Fruit fly (Drosophila melanogaster): ENCODE results near the gene NELF-B.

NELF-B gene

DNA sequence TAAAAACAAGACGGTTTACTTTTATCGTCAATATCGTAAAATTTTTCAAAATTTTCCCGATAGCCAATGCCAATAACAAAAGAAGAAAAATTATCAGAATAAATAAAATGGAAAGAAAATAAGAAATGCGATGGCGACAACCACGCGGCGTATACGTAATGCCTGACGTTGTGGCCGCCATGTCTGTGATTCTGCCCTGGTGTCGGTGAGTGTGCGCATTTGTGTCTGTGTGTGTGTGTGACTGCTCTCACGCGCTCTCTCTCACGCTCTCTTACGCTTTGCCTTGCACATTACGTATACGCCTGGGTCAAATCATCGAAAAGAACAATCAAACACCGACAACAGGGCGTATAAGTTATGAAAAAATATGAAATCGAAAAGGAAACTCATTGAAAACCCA, 33.3 kb downstream of the NELF-B start (continued):
- TF ChIP-seq CG1621 (tag; optimal IDR thresholded peaks at IDR 0.05), result peak; percentile 62
- peak; percentile 34 for TF ChIP-seq Ets96B (tag; optimal IDR thresholded peaks at IDR 0.05)
- no peak for TF ChIP-seq Lpt (GFP tag; optimal IDR thresholded peaks at IDR 0.05)
- no peak for TF ChIP-seq cyc (GFP tag; optimal IDR thresholded peaks at IDR 0.05)
- no peak for TF ChIP-seq pdm3 (GFP tag; optimal IDR thresholded peaks at IDR 0.05)
- TF ChIP-seq Sox15 (GFP tag; optimal IDR thresholded peaks at IDR 0.05), result no peak
- no peak for TF ChIP-seq CG3919 (GFP tag; optimal IDR thresholded peaks at IDR 0.05)
- TF ChIP-seq CG6808 (GFP tag; optimal IDR thresholded peaks at IDR 0.05), result peak; percentile 63
- no peak for TF ChIP-seq CG6792 (GFP tag; optimal IDR thresholded peaks at IDR 0.05)
- TF ChIP-seq esn (GFP tag; optimal IDR thresholded peaks at IDR 0.05), result no peak
- peak; percentile 41 for TF ChIP-seq dsx (GFP tag; optimal IDR thresholded peaks at IDR 0.05; ENCODE audit: poor library complexity, severe bottlenecking)
- TF ChIP-seq Ets21C (GFP tag; optimal IDR thresholded peaks at IDR 0.05), result no peak
- TF ChIP-seq CG6163 (GFP tag; IDR thresholded peaks at IDR 0.05), result peak; percentile 56; the same call in 2 of the 3 replicates
- TF ChIP-seq Eip93F (GFP tag; optimal IDR thresholded peaks at IDR 0.05), result no peak
- TF ChIP-seq CG6276 (GFP tag; optimal IDR thresholded peaks at IDR 0.05), result no peak
- no peak for TF ChIP-seq topi (GFP tag; optimal IDR thresholded peaks at IDR 0.05)
- TF ChIP-seq Eip75B (GFP tag; optimal IDR thresholded peaks at IDR 0.05), result no peak
- TF ChIP-seq Met (GFP tag; optimal IDR thresholded peaks at IDR 0.05), result no peak
- no peak for TF ChIP-seq net (GFP tag; optimal IDR thresholded peaks at IDR 0.05)
- no peak for TF ChIP-seq CG4318 (GFP tag; optimal IDR thresholded peaks at IDR 0.05)
- TF ChIP-seq svp (GFP tag), result peak; percentile 35
- TF ChIP-seq CG8319 (GFP tag; optimal IDR thresholded peaks at IDR 0.05), result no peak
- no peak for TF ChIP-seq OdsH (GFP tag; optimal IDR thresholded peaks at IDR 0.05)
- TF ChIP-seq fd85E (GFP tag; optimal IDR thresholded peaks at IDR 0.05), result no peak
- no peak for TF ChIP-seq Sox14 (GFP tag; optimal IDR thresholded peaks at IDR 0.05)
- TF ChIP-seq CG16779 (tag; optimal IDR thresholded peaks at IDR 0.05), result no peak
- no peak for TF ChIP-seq Gug (GFP tag; IDR thresholded peaks at IDR 0.05)
- TF ChIP-seq CG10631 (GFP tag; optimal IDR thresholded peaks at IDR 0.05), result no peak
- TF ChIP-seq vri (GFP tag; optimal IDR thresholded peaks at IDR 0.05), result peak; percentile 87
- TF ChIP-seq Eip78C (GFP tag), result peak; percentile 76
- TF ChIP-seq CG10669 (GFP tag; optimal IDR thresholded peaks at IDR 0.05), result peak; percentile 6
- TF ChIP-seq acj6 (GFP tag; optimal IDR thresholded peaks at IDR 0.05), result no peak

DNA sequence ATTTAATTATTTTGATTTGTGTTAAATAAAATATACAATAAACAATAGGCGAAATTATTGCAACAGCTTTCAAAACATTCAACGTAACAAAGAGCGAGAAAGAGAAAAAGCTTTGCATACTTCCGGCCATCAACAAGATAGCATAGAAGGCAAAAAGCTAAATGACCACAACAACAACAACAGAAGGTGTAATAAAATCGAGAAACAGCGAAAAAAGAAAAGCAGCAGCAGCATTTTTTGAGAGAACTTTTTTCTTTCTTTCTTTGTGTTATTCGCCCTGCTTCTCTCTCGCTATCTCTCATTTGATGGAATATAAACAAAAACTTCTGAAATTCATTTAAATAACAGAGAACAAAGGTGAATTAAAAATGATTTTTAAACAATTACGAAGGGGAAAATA, 34.0 kb downstream of the NELF-B start:
- TF ChIP-seq Eip78C (GFP tag) (peak; percentile 16), CG34406 (GFP tag; optimal IDR thresholded peaks at IDR 0.05) (no peak), achi (GFP tag; optimal IDR thresholded peaks at IDR 0.05) (no peak), CG6808 (GFP tag; optimal IDR thresholded peaks at IDR 0.05) (no peak), CG10631 (GFP tag; optimal IDR thresholded peaks at IDR 0.05) (no peak), CG9139 (GFP tag; optimal IDR thresholded peaks at IDR 0.05) (no peak), CG16779 (tag; optimal IDR thresholded peaks at IDR 0.05) (no peak), topi (GFP tag; optimal IDR thresholded peaks at IDR 0.05) (no peak), fd59A (GFP tag; optimal IDR thresholded peaks at IDR 0.05) (no peak), CG15336 (GFP tag; IDR thresholded peaks at IDR 0.05) (peak; percentile 27; the same call in 1 of the 2 replicates), eg (GFP tag; IDR thresholded peaks at IDR 0.05) (0 out of 3 replicates have a peak, but pooled peaks have one; percentile 15)

DNA sequence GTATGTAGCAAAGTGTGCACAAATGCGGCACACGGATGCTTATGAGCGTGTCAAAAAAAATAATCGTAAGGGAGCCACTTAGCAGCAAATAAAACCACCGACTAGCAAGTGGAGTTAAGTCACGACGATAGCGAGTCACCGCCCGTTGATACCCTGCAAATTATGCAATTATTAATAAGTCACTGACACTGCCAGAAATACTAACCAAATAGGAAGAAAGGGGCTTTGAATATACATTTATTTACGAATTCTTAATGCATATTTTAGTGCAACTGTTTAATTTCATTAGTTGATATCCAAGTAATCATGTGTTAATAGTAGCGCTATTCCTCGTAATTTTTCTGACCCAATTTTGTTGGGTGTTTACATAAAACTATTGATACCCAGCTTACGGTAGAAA, 34.7 kb downstream of the NELF-B start:
- no peak for TF ChIP-seq Hr39 (GFP tag; optimal IDR thresholded peaks at IDR 0.05)
- no peak for TF ChIP-seq Hr38 (GFP tag; optimal IDR thresholded peaks at IDR 0.05)
- no peak for TF ChIP-seq vri (GFP tag; optimal IDR thresholded peaks at IDR 0.05)
- no peak for TF ChIP-seq cyc (GFP tag; optimal IDR thresholded peaks at IDR 0.05)
- TF ChIP-seq CG32006 (GFP tag; optimal IDR thresholded peaks at IDR 0.05), result peak; percentile 23
- TF ChIP-seq fkh (GFP tag; optimal IDR thresholded peaks at IDR 0.05), result peak; percentile 34
- TF ChIP-seq salr (GFP tag; optimal IDR thresholded peaks at IDR 0.05), result no peak
- no peak for TF ChIP-seq topi (GFP tag; optimal IDR thresholded peaks at IDR 0.05)
- TF ChIP-seq Blimp-1 (GFP tag; optimal IDR thresholded peaks at IDR 0.05), result no peak
- TF ChIP-seq CG6808 (GFP tag; optimal IDR thresholded peaks at IDR 0.05), result no peak
- TF ChIP-seq CG8319 (GFP tag; optimal IDR thresholded peaks at IDR 0.05), result no peak
- TF ChIP-seq Ets96B (tag; optimal IDR thresholded peaks at IDR 0.05), result no peak
- TF ChIP-seq Hr4 (GFP tag; optimal IDR thresholded peaks at IDR 0.05), result peak; percentile 36
- TF ChIP-seq CG8119 (GFP tag; IDR thresholded peaks at IDR 0.05), result no peak
- TF ChIP-seq CG3919 (GFP tag; optimal IDR thresholded peaks at IDR 0.05), result no peak
- TF ChIP-seq CG8632 (GFP tag; optimal IDR thresholded peaks at IDR 0.05), result no peak
- no peak for TF ChIP-seq CG34406 (GFP tag; optimal IDR thresholded peaks at IDR 0.05)
- no peak for TF ChIP-seq Lpt (GFP tag; optimal IDR thresholded peaks at IDR 0.05)
- TF ChIP-seq spab (GFP tag; optimal IDR thresholded peaks at IDR 0.05), result no peak
- TF ChIP-seq Ets21C (GFP tag; optimal IDR thresholded peaks at IDR 0.05), result no peak

All from whole organism, prepupa.